Worm (Caenorhabditis elegans): ENCODE measurements around the gene csp-1.
A peak's percentile ranks its signal among the peaks of the same experiment; 100 is the strongest.

Gene csp-1

DNA sequence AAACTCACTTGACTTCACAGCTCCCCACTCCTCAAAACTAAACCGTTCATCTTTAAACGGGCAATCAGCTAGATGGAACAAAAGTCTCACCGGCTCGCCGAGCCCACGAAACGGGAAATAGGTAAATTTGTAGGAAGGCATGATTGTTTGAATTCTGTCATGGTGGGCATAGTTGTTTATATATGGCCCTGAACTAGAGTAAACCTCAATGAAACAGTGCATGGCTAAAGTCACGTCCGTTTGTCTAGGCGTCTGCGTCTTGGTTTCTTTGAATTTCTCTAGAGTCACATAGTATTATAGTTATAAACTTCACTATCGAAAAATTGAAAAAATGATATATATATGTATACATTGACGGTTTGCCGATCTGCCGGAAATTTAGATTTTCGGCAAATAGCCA is 26.0 kb downstream of the csp-1 start, which contains the start of gene gst-19:
TSS of gene gst-19 (minus strand) at position 145 of the 400 bp plus-strand sequence.
- TF ChIP-seq hif-1 (tag; optimal IDR thresholded peaks at IDR 0.05) (peak; percentile 78 to 93), nhr-28 (tag; optimal IDR thresholded peaks at IDR 0.05) (peak; percentile 27), nhr-76 (tag; optimal IDR thresholded peaks at IDR 0.05) (no peak), aha-1 (tag) (peak; percentile 71)

DNA sequence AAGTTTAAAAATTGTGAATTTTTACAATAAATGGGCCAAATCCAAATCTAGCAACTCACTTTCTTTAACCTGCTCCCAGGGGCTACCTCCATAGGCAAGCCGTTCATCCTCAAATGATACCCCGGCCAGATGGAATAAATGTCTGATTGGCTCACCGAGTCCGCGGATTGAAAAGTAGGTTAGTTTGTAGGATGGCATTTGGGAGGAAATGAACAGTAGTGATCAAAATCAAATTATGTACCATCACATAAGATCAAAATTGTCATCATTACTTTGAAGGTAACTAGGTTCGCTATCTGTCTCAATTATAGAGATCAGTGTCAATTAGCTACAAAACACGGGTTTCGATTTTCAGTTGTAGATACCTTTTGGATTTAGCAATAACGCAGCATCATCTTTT is 29.7 kb downstream of the csp-1 start, which contains the start of the genes gst-17 and gst-18:
TSS of gene gst-17 (minus strand) at position 101 of the 400 bp plus-strand sequence.
TSS of gene gst-18 (minus strand) at position 198 of the 400 bp plus-strand sequence.
- TF ChIP-seq attf-4 (tag; optimal IDR thresholded peaks at IDR 0.05) (no peak), lir-3 (tag; optimal IDR thresholded peaks at IDR 0.05) (no peak), php-3 (GFP tag; IDR thresholded peaks at IDR 0.05) (no peak), snpc-4 (tag; optimal IDR thresholded peaks at IDR 0.05) (no peak), mes-2 (tag; optimal IDR thresholded peaks at IDR 0.05; ENCODE audit: poor library complexity, severe bottlenecking) (no peak), daf-8 (GFP tag; IDR thresholded peaks at IDR 0.05) (no peak), fkh-10 (GFP tag; optimal IDR thresholded peaks at IDR 0.05) (no peak), rbr-2 (tag; optimal IDR thresholded peaks at IDR 0.05) (no peak)

DNA sequence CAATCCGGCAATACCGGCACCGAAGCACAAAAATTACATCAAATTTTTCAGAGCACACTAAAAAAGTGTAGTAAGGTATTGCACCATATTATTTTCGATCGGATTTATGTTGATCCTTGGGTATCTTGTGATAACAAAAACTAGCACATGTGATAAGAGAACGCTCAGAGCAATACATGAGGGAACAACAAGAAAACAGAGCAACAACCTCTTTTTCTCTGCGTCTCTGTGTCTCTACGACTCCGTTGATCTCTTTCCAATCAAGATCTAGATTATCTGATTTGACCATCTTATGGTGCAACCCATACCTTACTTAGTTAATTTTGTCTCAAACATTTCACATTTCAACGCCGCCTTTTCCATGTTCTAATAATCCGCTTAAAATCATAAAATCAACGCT is 31.2 kb downstream of the csp-1 start, which contains the start of gene tag-10:
TSS of gene tag-10 (plus strand) at position 347 of the 400 bp plus-strand sequence.
- TF ChIP-seq F10B5.3 (tag; optimal IDR thresholded peaks at IDR 0.05), result no peak
- TF ChIP-seq nhr-111 (GFP tag; optimal IDR thresholded peaks at IDR 0.05), result no peak
- TF ChIP-seq daf-8 (GFP tag; IDR thresholded peaks at IDR 0.05), result no peak
- peak; percentile 40 for TF ChIP-seq ztf-7 (tag; optimal IDR thresholded peaks at IDR 0.05)
- no peak for TF ChIP-seq mes-2 (tag; optimal IDR thresholded peaks at IDR 0.05; ENCODE audit: poor library complexity, severe bottlenecking)
- TF ChIP-seq Y5F2A.4 (GFP tag; optimal IDR thresholded peaks at IDR 0.05), result no peak
- peak in 1 of 2 experiments; percentile 73 for TF ChIP-seq daf-16 (GFP tag; optimal IDR thresholded peaks at IDR 0.05)
- TF ChIP-seq daf-16 (tag; optimal IDR thresholded peaks at IDR 0.05), result peak; percentile 30
- TF ChIP-seq ZK337.2 (GFP tag; IDR thresholded peaks at IDR 0.05), result no peak
- no peak for TF ChIP-seq unc-62 (GFP tag; optimal IDR thresholded peaks at IDR 0.05 in 1 of 2)
- TF ChIP-seq unc-62 (tag; optimal IDR thresholded peaks at IDR 0.05), result no peak
- no peak for TF ChIP-seq fos-1 (tag; optimal IDR thresholded peaks at IDR 0.05)
- no peak for TF ChIP-seq mxl-2 (GFP tag; conservative IDR thresholded peaks at IDR 0.05)
- TF ChIP-seq gei-8 (GFP tag; optimal IDR thresholded peaks at IDR 0.05), result no peak
- no peak for TF ChIP-seq ceh-44 (GFP tag; IDR thresholded peaks at IDR 0.05)
- TF ChIP-seq ctbp-1 (GFP tag; IDR thresholded peaks at IDR 0.05), result no peak

DNA sequence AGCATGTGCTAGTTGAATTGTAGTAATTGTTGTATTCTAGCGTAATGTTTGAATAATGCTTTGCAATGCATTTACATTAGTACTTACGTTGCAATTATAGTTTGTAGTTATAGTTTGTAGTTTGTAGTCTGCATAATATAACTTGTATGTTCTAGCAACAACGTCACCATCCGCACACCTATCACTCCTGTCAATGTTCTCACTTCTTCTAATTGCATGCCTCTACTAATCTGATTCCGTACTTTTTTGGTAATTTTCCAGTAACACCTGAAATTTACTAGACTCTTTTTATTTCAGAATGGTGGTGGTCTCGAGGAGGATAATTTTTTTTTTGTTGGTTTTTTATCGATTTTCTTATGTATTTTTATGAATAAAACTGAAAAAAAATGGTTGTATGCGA is 35.6 kb downstream of the csp-1 start:
- TF ChIP-seq nhr-42 (GFP tag; IDR thresholded peaks at IDR 0.05) (peak; percentile 43; the same call in 1 of the 2 replicates), unc-62 (GFP tag; optimal IDR thresholded peaks at IDR 0.05 in 1 of 2) (peak in 1 of 2 experiments; percentile 75), unc-62 (tag; optimal IDR thresholded peaks at IDR 0.05) (no peak), nhr-41 (GFP tag; IDR thresholded peaks at IDR 0.05) (0 out of 2 replicates have a peak, but pooled peaks have one; percentile 22), mes-2 (tag; optimal IDR thresholded peaks at IDR 0.05; ENCODE audit: poor library complexity, severe bottlenecking) (peak; percentile 0), nhr-77 (tag; optimal IDR thresholded peaks at IDR 0.05) (peak; percentile 11), mdt-29 (GFP tag; IDR thresholded peaks at IDR 0.05) (0 out of 2 replicates have a peak, but pooled peaks have one; percentile 5), Y48G9A.11 (GFP tag; IDR thresholded peaks at IDR 0.05) (no peak), duxl-1 (tag; optimal IDR thresholded peaks at IDR 0.05; ENCODE audit: poor library complexity) (peak; percentile 75), mep-1 (tag; optimal IDR thresholded peaks at IDR 0.05) (peak; percentile 18), nhr-48 (tag; optimal IDR thresholded peaks at IDR 0.05) (no peak), lsy-2 (tag; optimal IDR thresholded peaks at IDR 0.05) (peak in 1 of 2 experiments; percentile 31), nhr-25 (tag; optimal IDR thresholded peaks at IDR 0.05; ENCODE audit: borderline replicate concordance, insufficient read depth) (peak; percentile 10), nhr-11 (tag; optimal IDR thresholded peaks at IDR 0.05) (no peak)

All from whole organism, L4 larva.